Worm (Caenorhabditis elegans) whole organism, L4 larva: ENCODE measurements around the gene ptr-6.

Experiments
- D1046.2 ChIP-seq: fragments of 200-800 bp; sonication (Bioruptor generic); IDR thresholded peaks from 2 replicates; pipeline ENCODE4 v1.3.6; 2022; ENCODE audit warnings: missing genetic modification characterization, missing compliant biosample characterization
- F10B5.3 ChIP-seq: sonication (generic microtip); optimal IDR thresholded peaks from 2 replicates; lab custom pipeline; 2016; ENCODE audit warnings: mild to moderate bottlenecking, missing genetic modification characterization, missing compliant biosample characterization
- F44E2.7 ChIP-seq: fragments of 200-800 bp; sonication (Bioruptor generic); IDR thresholded peaks from 2 replicates; pipeline ENCODE4 v2.1.2; 2022; ENCODE audit warnings: missing genetic modification characterization, missing compliant biosample characterization
- R02D3.7 ChIP-seq: fragments of 150-350 bp; sonication (generic microtip); optimal IDR thresholded peaks from 3 replicates; lab custom pipeline; 2014; ENCODE audit warnings: missing biosample characterization, missing genetic modification characterization
- T20F7.1 ChIP-seq: fragments of 200-800 bp; sonication (Bioruptor generic); optimal IDR thresholded peaks from 2 replicates; lab custom pipeline; 2018; ENCODE audit warnings: mild to moderate bottlenecking, missing genetic modification characterization, missing compliant biosample characterization
- aha-1 ChIP-seq: fragments of 150-350 bp; peaks from one replicate; lab custom pipeline; 2014; ENCODE audit warnings: missing biosample characterization, missing genetic modification characterization
- aly-2 ChIP-seq: sonication (generic microtip); optimal IDR thresholded peaks from 2 replicates; lab custom pipeline; 2018; ENCODE audit warnings: missing biosample characterization, missing genetic modification characterization
- attf-4 ChIP-seq: sonication (generic microtip); optimal IDR thresholded peaks from 3 replicates; lab custom pipeline; 2017; ENCODE audit warnings: missing biosample characterization, missing genetic modification characterization
- ceh-20 ChIP-seq: fragments of 200-800 bp; sonication (Bioruptor generic); IDR thresholded peaks from 2 replicates; pipeline ENCODE4 v1.3.6; 2022; ENCODE audit warnings: missing genetic modification reagents, missing genetic modification characterization, missing compliant biosample characterization
- ceh-28 ChIP-seq: fragments of 150-350 bp; optimal IDR thresholded peaks from 2 replicates; lab custom pipeline; 2014; ENCODE audit warnings: missing biosample characterization, missing genetic modification reagents, missing genetic modification characterization
- ces-1 ChIP-seq: fragments of 150-350 bp; sonication (generic microtip); optimal IDR thresholded peaks from 4 replicates; lab custom pipeline; 2014; ENCODE audit warnings: missing biosample characterization, missing genetic modification reagents, missing genetic modification characterization
- ctbp-1 ChIP-seq: fragments of 200-800 bp; sonication (Bioruptor generic); IDR thresholded peaks from 2 replicates; pipeline ENCODE4 v1.3.6; 2022; ENCODE audit warnings: missing genetic modification reagents, missing genetic modification characterization, missing compliant biosample characterization
- daf-12 ChIP-seq: fragments of 150-350 bp; optimal IDR thresholded peaks from 2 replicates; lab custom pipeline; 2014; ENCODE audit warnings: missing biosample characterization, missing genetic modification reagents, missing genetic modification characterization
- daf-16 ChIP-seq, 3 experiments: sonication (generic microtip); optimal IDR thresholded peaks; 2 replicates each; lab custom pipeline; 2016 to 2017; ENCODE audit warnings: missing genetic modification characterization in 3 of 3, missing genetic modification reagents in 3 of 3, mild to moderate bottlenecking in 2 of 3, missing compliant biosample characterization in 2 of 3, missing biosample characterization in 1 of 3, moderate library complexity in 1 of 3
- daf-19 ChIP-seq: fragments of 200-800 bp; sonication (Bioruptor generic); conservative IDR thresholded peaks from 2 replicates; pipeline ENCODE4 v1.3.6; 2022; ENCODE audit warnings: missing genetic modification characterization, missing compliant biosample characterization
- daf-8 ChIP-seq: fragments of 200-800 bp; sonication (Bioruptor generic); IDR thresholded peaks from 2 replicates; pipeline ENCODE4 v1.3.6; 2022; ENCODE audit warnings: missing genetic modification characterization, missing compliant biosample characterization
- dmd-6 ChIP-seq: fragments of 200-800 bp; sonication (Bioruptor generic); IDR thresholded peaks from 2 replicates; pipeline ENCODE4 v1.3.6; 2022; ENCODE audit warnings: missing genetic modification reagents, missing genetic modification characterization, missing compliant biosample characterization
- dmd-8 ChIP-seq: fragments of 200-800 bp; sonication (Bioruptor generic); IDR thresholded peaks from 2 replicates; pipeline ENCODE4 v1.3.6; 2022; ENCODE audit warnings: missing genetic modification characterization, missing compliant biosample characterization
- dmd-9 ChIP-seq: fragments of 200-800 bp; sonication (Bioruptor generic); IDR thresholded peaks from 2 replicates; pipeline ENCODE4 v1.3.6; 2022; ENCODE audit warnings: missing genetic modification reagents, missing genetic modification characterization, missing compliant biosample characterization
- dpl-1 ChIP-seq: fragments of 150-350 bp; optimal IDR thresholded peaks from 2 replicates; lab custom pipeline; 2014; ENCODE audit warnings: missing biosample characterization, missing genetic modification reagents, missing genetic modification characterization
- dve-1 ChIP-seq: sonication (generic microtip); optimal IDR thresholded peaks from 2 replicates; lab custom pipeline; 2017; ENCODE audit warnings: antibody characterized with exemption, mild to moderate bottlenecking, missing genetic modification characterization, missing compliant biosample characterization; ENCODE audit not compliant: insufficient read depth
- fkh-10 ChIP-seq: fragments of 150-350 bp; optimal IDR thresholded peaks from 2 replicates; lab custom pipeline; 2014; ENCODE audit warnings: missing biosample characterization, missing genetic modification reagents, missing genetic modification characterization
- fos-1 ChIP-seq: fragments of 150-350 bp; optimal IDR thresholded peaks from 2 replicates; lab custom pipeline; 2014; ENCODE audit warnings: missing biosample characterization, missing genetic modification characterization
- hlh-11 ChIP-seq: fragments of 200-800 bp; sonication (Bioruptor generic); optimal IDR thresholded peaks from 2 replicates; lab custom pipeline; 2018; ENCODE audit warnings: mild to moderate bottlenecking, missing genetic modification characterization, missing compliant biosample characterization
- hlh-30 ChIP-seq: sonication (generic microtip); optimal IDR thresholded peaks from 2 replicates; lab custom pipeline; 2017; ENCODE audit warnings: antibody characterized with exemption, mild to moderate bottlenecking, missing genetic modification characterization, missing compliant biosample characterization; ENCODE audit not compliant: insufficient read depth
- hmg-1.1 ChIP-seq: fragments of 200-800 bp; sonication (Bioruptor generic); IDR thresholded peaks from 2 replicates; pipeline ENCODE4 v1.3.6; 2022; ENCODE audit warnings: missing genetic modification reagents, missing genetic modification characterization, missing compliant biosample characterization
- lin-1 ChIP-seq: fragments of 200-800 bp; sonication (Bioruptor generic); IDR thresholded peaks from 2 replicates; pipeline ENCODE4 v1.3.6; 2022; ENCODE audit warnings: missing genetic modification reagents, missing genetic modification characterization, missing compliant biosample characterization
- lin-15B ChIP-seq: fragments of 150-350 bp; sonication (generic microtip); optimal IDR thresholded peaks from 3 replicates; lab custom pipeline; 2014; ENCODE audit warnings: missing biosample characterization, missing genetic modification characterization
- lin-29 ChIP-seq: fragments of 200-800 bp; sonication (Bioruptor generic); IDR thresholded peaks from 2 replicates; pipeline ENCODE4 v1.3.6; 2022; ENCODE audit warnings: missing genetic modification reagents, missing genetic modification characterization, missing compliant biosample characterization
- lin-38 ChIP-seq: fragments of 200-800 bp; sonication (Bioruptor generic); IDR thresholded peaks from 2 replicates; pipeline ENCODE4 v1.3.6; 2022; ENCODE audit warnings: missing genetic modification reagents, missing genetic modification characterization, missing compliant biosample characterization
- madf-5 ChIP-seq, 2 experiments: fragments of 200-800 bp; sonication (Bioruptor generic); IDR thresholded peaks; 2 replicates each; pipeline ENCODE4 v1.3.6; 2022; ENCODE audit warnings: missing compliant biosample characterization in 2 of 2, missing genetic modification characterization in 2 of 2
- madf-9 ChIP-seq: fragments of 200-800 bp; sonication (Bioruptor generic); conservative IDR thresholded peaks from 2 replicates; pipeline ENCODE4 v1.3.6; 2022; ENCODE audit warnings: missing genetic modification reagents, missing genetic modification characterization, missing compliant biosample characterization
- mdl-1 ChIP-seq, 2 experiments: fragments of 150-350 bp in 1 of 2; sonication (generic microtip) in 1 of 2; optimal IDR thresholded peaks; 2 replicates each; lab custom pipeline; 2014 to 2017; ENCODE audit warnings: missing biosample characterization in 2 of 2, missing genetic modification characterization in 2 of 2
- mxl-2 ChIP-seq: fragments of 200-800 bp; sonication (Bioruptor generic); conservative IDR thresholded peaks from 2 replicates; pipeline ENCODE4 v1.3.6; 2022; ENCODE audit warnings: missing genetic modification reagents, missing genetic modification characterization, missing compliant biosample characterization
- mxl-3 ChIP-seq: fragments of 200-800 bp; sonication (Bioruptor generic); optimal IDR thresholded peaks from 2 replicates; lab custom pipeline; 2018; ENCODE audit warnings: mild to moderate bottlenecking, missing genetic modification characterization, missing compliant biosample characterization
- nhr-10 ChIP-seq: fragments of 150-350 bp; optimal IDR thresholded peaks from 2 replicates; lab custom pipeline; 2014; ENCODE audit warnings: missing biosample characterization, missing genetic modification characterization
- nhr-102 ChIP-seq: sonication (generic microtip); optimal IDR thresholded peaks from 2 replicates; lab custom pipeline; 2016; ENCODE audit warnings: mild to moderate bottlenecking, missing genetic modification characterization, moderate library complexity, missing compliant biosample characterization
- nhr-28 ChIP-seq: fragments of 150-350 bp; optimal IDR thresholded peaks from 2 replicates; lab custom pipeline; 2014; ENCODE audit warnings: missing biosample characterization, missing genetic modification characterization
- nhr-42 ChIP-seq: fragments of 200-800 bp; sonication (Bioruptor generic); IDR thresholded peaks from 2 replicates; pipeline ENCODE4 v1.3.6; 2022; ENCODE audit warnings: missing genetic modification characterization, missing compliant biosample characterization
- nhr-6 ChIP-seq: fragments of 150-350 bp; optimal IDR thresholded peaks from 2 replicates; lab custom pipeline; 2014; ENCODE audit warnings: missing biosample characterization, missing genetic modification characterization
- sdz-12 ChIP-seq: fragments of 200-800 bp; sonication (Bioruptor generic); optimal IDR thresholded peaks from 2 replicates; lab custom pipeline; 2018; ENCODE audit warnings: mild to moderate bottlenecking, missing genetic modification characterization, missing compliant biosample characterization
- set-16 ChIP-seq: fragments of 200-800 bp; sonication (Bioruptor generic); IDR thresholded peaks from 2 replicates; pipeline ENCODE4 v1.3.6; 2022; ENCODE audit warnings: missing genetic modification reagents, missing genetic modification characterization, missing compliant biosample characterization
- snpc-1.2 ChIP-seq: fragments of 200-800 bp; sonication (Bioruptor generic); IDR thresholded peaks from 2 replicates; pipeline ENCODE4 v1.3.6; 2022; ENCODE audit warnings: missing genetic modification reagents, missing genetic modification characterization, missing compliant biosample characterization
- snpc-4 ChIP-seq: fragments of 150-350 bp; optimal IDR thresholded peaks from 2 replicates; lab custom pipeline; 2014; ENCODE audit warnings: missing biosample characterization, missing genetic modification characterization
- spr-1 ChIP-seq: sonication (generic microtip); optimal IDR thresholded peaks from 2 replicates; lab custom pipeline; 2016; ENCODE audit warnings: mild to moderate bottlenecking, missing genetic modification characterization, missing compliant biosample characterization
- tag-97 ChIP-seq: fragments of 200-800 bp; sonication (Bioruptor generic); IDR thresholded peaks from 2 replicates; pipeline ENCODE4 v1.3.6; 2022; ENCODE audit warnings: missing genetic modification characterization, missing compliant biosample characterization
- unc-62 ChIP-seq, 3 experiments: fragments of 150-350 bp in 1 of 3; sonication (generic microtip); optimal IDR thresholded peaks in 2 of 3; peaks in 1 of 3; 1 replicate in 1 of 3; 2 replicates in 2 of 3; lab custom pipeline; 2014 to 2017; ENCODE audit warnings: missing biosample characterization in 3 of 3, missing genetic modification characterization in 3 of 3, missing genetic modification reagents in 3 of 3, missing genotype in 1 of 3
- zag-1 ChIP-seq: fragments of 150-350 bp; optimal IDR thresholded peaks from 2 replicates; lab custom pipeline; 2014; ENCODE audit warnings: missing biosample characterization, missing genetic modification characterization
- zip-11 ChIP-seq: fragments of 200-800 bp; sonication (Bioruptor generic); IDR thresholded peaks from 2 replicates; pipeline ENCODE4 v1.3.6; 2022; ENCODE audit warnings: missing genetic modification characterization, missing compliant biosample characterization
- ztf-11 ChIP-seq: fragments of 150-350 bp; optimal IDR thresholded peaks from 2 replicates; lab custom pipeline; 2014; ENCODE audit warnings: missing biosample characterization, missing genetic modification characterization
- ztf-7 ChIP-seq: fragments of 150-350 bp; optimal IDR thresholded peaks from 2 replicates; lab custom pipeline; 2014; ENCODE audit warnings: missing biosample characterization, missing genetic modification characterization

Gene ptr-6

ce11 chrII:5201922-5202562 lies 44.6 kb downstream of the ptr-6 start:
- no peak for TF ChIP-seq madf-9 (GFP tag; lab: Robert Waterston, UW)
- TF ChIP-seq lin-15B: no peak
- TF ChIP-seq zag-1 (tag; lab: Kevin White, UChicago): no peak
- no peak for TF ChIP-seq fkh-10
- no peak for TF ChIP-seq mxl-2 (GFP tag; lab: Robert Waterston, UW)
- no peak for TF ChIP-seq madf-5 (GFP tag; IDR thresholded peaks at IDR 0.05; lab: Robert Waterston, UW)
- no peak for TF ChIP-seq fos-1 (tag; lab: Kevin White, UChicago)
- no peak for TF ChIP-seq dmd-9 (GFP tag; lab: Robert Waterston, UW)
- TF ChIP-seq dve-1 (tag; lab: Kevin White, UChicago): peak; percentile 97
- TF ChIP-seq nhr-6 (tag; lab: Kevin White, UChicago): peak; percentile 31
- peak; percentile 91 for TF ChIP-seq hlh-11 (tag; lab: Kevin White, UChicago)
- peak; percentile 81 for TF ChIP-seq nhr-102 (tag; lab: Kevin White, UChicago)
- no peak for TF ChIP-seq tag-97 (GFP tag; lab: Robert Waterston, UW)
- TF ChIP-seq aha-1 (tag; lab: Kevin White, UChicago): peak; percentile 91
- TF ChIP-seq R02D3.7: no peak
- TF ChIP-seq lin-38 (GFP tag; lab: Robert Waterston, UW): peak; percentile 27; the same call in 1 of the 2 replicates
- TF ChIP-seq daf-19 (GFP tag; lab: Robert Waterston, UW): no peak
- TF ChIP-seq T20F7.1 (GFP tag; lab: Kevin White, UChicago): peak; percentile 63
- TF ChIP-seq nhr-28: peak; percentile 76
- no peak for TF ChIP-seq mdl-1 (tag; optimal IDR thresholded peaks at IDR 0.05; lab: Kevin White, UChicago)
- no peak for TF ChIP-seq daf-12
- 0 out of 2 replicates have a peak, but pooled peaks have one; percentile 25 for TF ChIP-seq hmg-1.1 (GFP tag; lab: Robert Waterston, UW)
- TF ChIP-seq ctbp-1 (GFP tag; lab: Robert Waterston, UW): no peak
- TF ChIP-seq mxl-3 (GFP tag; lab: Kevin White, UChicago): peak; percentile 21
- TF ChIP-seq D1046.2 (GFP tag; lab: Robert Waterston, UW): no peak
- peak; percentile 63 for TF ChIP-seq ceh-20 (GFP tag; lab: Robert Waterston, UW)
- TF ChIP-seq nhr-42 (GFP tag; lab: Robert Waterston, UW): no peak
- peak; percentile 50 for TF ChIP-seq nhr-10 (tag; lab: Kevin White, UChicago)
- no peak for TF ChIP-seq dmd-8 (GFP tag; lab: Robert Waterston, UW)
- TF ChIP-seq dpl-1 (GFP tag; lab: Kevin White, UChicago): no peak
- no peak for TF ChIP-seq sdz-12 (GFP tag; lab: Kevin White, UChicago)
- no peak for TF ChIP-seq ceh-28 (tag; lab: Kevin White, UChicago)
- TF ChIP-seq F10B5.3 (tag; lab: Kevin White, UChicago): no peak
- no peak for TF ChIP-seq ztf-7
- TF ChIP-seq dmd-6 (GFP tag; lab: Robert Waterston, UW): peak; percentile 95
- no peak for TF ChIP-seq snpc-1.2 (GFP tag; lab: Robert Waterston, UW)
- TF ChIP-seq unc-62 (GFP tag; optimal IDR thresholded peaks at IDR 0.05 in 1 of 2; lab: Kevin White, UChicago): no peak
- no peak for TF ChIP-seq unc-62 (tag; optimal IDR thresholded peaks at IDR 0.05; lab: Kevin White, UChicago)
- no peak for TF ChIP-seq attf-4 (tag; lab: Kevin White, UChicago)
- TF ChIP-seq aly-2 (tag; lab: Kevin White, UChicago): no peak
- peak; percentile 55 for TF ChIP-seq hlh-30 (tag; lab: Kevin White, UChicago)
- no peak for TF ChIP-seq ces-1 (GFP tag; lab: Kevin White, UChicago)
- TF ChIP-seq daf-16 (GFP tag; optimal IDR thresholded peaks at IDR 0.05; lab: Kevin White, UChicago): peak in 1 of 2 experiments; percentile 89
- peak; percentile 83 for TF ChIP-seq daf-16 (tag; optimal IDR thresholded peaks at IDR 0.05; lab: Kevin White, UChicago)
- no peak for TF ChIP-seq set-16 (GFP tag; lab: Robert Waterston, UW)
- no peak for TF ChIP-seq lin-29
- TF ChIP-seq snpc-4 (tag; lab: Kevin White, UChicago): no peak
- no peak for TF ChIP-seq zip-11
- peak; percentile 3 for TF ChIP-seq spr-1 (tag; lab: Kevin White, UChicago)
- TF ChIP-seq ztf-11 (tag; lab: Kevin White, UChicago): no peak
- TF ChIP-seq F44E2.7 (GFP tag; lab: Robert Waterston, UW): no peak
- no peak for TF ChIP-seq daf-8
- peak; percentile 76 for TF ChIP-seq lin-1 (GFP tag; lab: Robert Waterston, UW)
